Fruit fly (Drosophila melanogaster) whole organism, embryonic: ENCODE data around the gene CG45065.

Source experiments
- ATbp ChIP-seq: fragments of 200-800 bp; sonication (Bioruptor generic); optimal IDR thresholded peaks from 2 replicates; lab custom pipeline; 2017; ENCODE audit warnings: missing biosample characterization, mild to moderate bottlenecking, missing genetic modification characterization, missing genetic modification reagents
- Awh ChIP-seq: fragments of 200-800 bp; sonication (Bioruptor generic); IDR thresholded peaks from 2 replicates; pipeline ENCODE4, ENCODE4 v1.3.6; 2022; ENCODE audit warnings: missing biosample characterization, missing genetic modification characterization
- Bgb ChIP-seq: fragments of 200-800 bp; sonication (Bioruptor generic); IDR thresholded peaks from 2 replicates; pipeline ENCODE4 v1.3.6; 2022; ENCODE audit warnings: missing biosample characterization, missing genetic modification characterization; ENCODE audit not compliant: partially characterized antibody
- C15 ChIP-seq: fragments of 200-800 bp; sonication (Bioruptor generic); IDR thresholded peaks from 3 replicates; pipeline ENCODE4 v1.3.6; 2022; ENCODE audit warnings: missing biosample characterization, missing genetic modification characterization
- CG10147 ChIP-seq: fragments of 200-800 bp; sonication (Bioruptor generic); optimal IDR thresholded peaks from 2 replicates; lab custom pipeline; 2019; ENCODE audit warnings: missing biosample characterization, mild to moderate bottlenecking, missing genetic modification characterization, moderate library complexity
- CG11504 ChIP-seq: fragments of 200-800 bp; sonication (Bioruptor generic); optimal IDR thresholded peaks from 3 replicates; lab custom pipeline; 2019; ENCODE audit warnings: missing biosample characterization, mild to moderate bottlenecking, missing genetic modification characterization, moderate library complexity
- CG12299 ChIP-seq: fragments of 200-800 bp; sonication (Bioruptor generic); optimal IDR thresholded peaks from 2 replicates; lab custom pipeline; 2018; ENCODE audit warnings: missing biosample characterization, mild to moderate bottlenecking, missing genetic modification characterization
- CG13123 ChIP-seq: fragments of 200-800 bp; sonication (Bioruptor generic); optimal IDR thresholded peaks from 2 replicates; lab custom pipeline; 2016; ENCODE audit warnings: missing biosample characterization, missing genetic modification characterization
- CG13775 ChIP-seq: fragments of 200-800 bp; sonication (Bioruptor generic); optimal IDR thresholded peaks from 3 replicates; lab custom pipeline; 2017; ENCODE audit warnings: missing biosample characterization, mild to moderate bottlenecking, missing genetic modification characterization
- CG1602 ChIP-seq: fragments of 200-800 bp; sonication (Bioruptor generic); optimal IDR thresholded peaks from 3 replicates; lab custom pipeline; 2016; ENCODE audit warnings: missing biosample characterization, missing genetic modification characterization
- CG30431 ChIP-seq: fragments of 200-800 bp; sonication (Bioruptor generic); optimal IDR thresholded peaks from 2 replicates; lab custom pipeline; 2017; ENCODE audit warnings: missing biosample characterization, missing genetic modification characterization
- CG34376 ChIP-seq: fragments of 200-800 bp; sonication (Bioruptor generic); optimal IDR thresholded peaks from 2 replicates; lab custom pipeline; 2018; ENCODE audit warnings: missing biosample characterization, mild to moderate bottlenecking, missing genetic modification characterization
- CG3838 ChIP-seq: fragments of 200-800 bp; sonication (Bioruptor generic); optimal IDR thresholded peaks from 3 replicates; lab custom pipeline; 2016; ENCODE audit warnings: missing biosample characterization, missing genetic modification characterization
- CG4617 ChIP-seq: fragments of 200-800 bp; sonication (Bioruptor generic); optimal IDR thresholded peaks from 3 replicates; lab custom pipeline; 2016; ENCODE audit warnings: missing biosample characterization, missing genetic modification characterization, borderline replicate concordance
- CG5953 ChIP-seq: fragments of 200-800 bp; sonication (Bioruptor generic); IDR thresholded peaks from 2 replicates; pipeline ENCODE4 v1.3.6; 2022; ENCODE audit warnings: missing biosample characterization, missing genetic modification characterization
- CG7271 ChIP-seq: fragments of 200-800 bp; sonication (Bioruptor generic); optimal IDR thresholded peaks from 2 replicates; lab custom pipeline; 2018; ENCODE audit warnings: missing biosample characterization, mild to moderate bottlenecking, missing genetic modification characterization, moderate library complexity
- CG7745 ChIP-seq: fragments of 200-800 bp; sonication (Bioruptor generic); optimal IDR thresholded peaks from 2 replicates; lab custom pipeline; 2018; ENCODE audit warnings: missing biosample characterization, mild to moderate bottlenecking, missing genetic modification characterization, moderate library complexity
- CG8089 ChIP-seq: fragments of 200-800 bp; sonication (Bioruptor generic); optimal IDR thresholded peaks from 3 replicates; lab custom pipeline; 2016; ENCODE audit warnings: missing biosample characterization, missing genetic modification characterization
- CG9727 ChIP-seq: fragments of 200-800 bp; sonication (Bioruptor generic); optimal IDR thresholded peaks from 3 replicates; lab custom pipeline; 2017; ENCODE audit warnings: missing biosample characterization, mild to moderate bottlenecking, missing genetic modification characterization
- Dad ChIP-seq: fragments of 200-800 bp; sonication (Bioruptor generic); optimal IDR thresholded peaks from 3 replicates; lab custom pipeline; 2016; ENCODE audit warnings: missing biosample characterization, missing genetic modification characterization
- Dip3 ChIP-seq: fragments of 200-800 bp; sonication (Bioruptor generic); optimal IDR thresholded peaks from 3 replicates; lab custom pipeline; 2016; ENCODE audit warnings: missing biosample characterization, missing genetic modification characterization
- Doc2 ChIP-seq: fragments of 200-800 bp; sonication (Bioruptor generic); IDR thresholded peaks from 2 replicates; pipeline ENCODE4 v1.3.6; 2022; ENCODE audit warnings: missing biosample characterization, missing genetic modification characterization
- ERR ChIP-seq: fragments of 200-800 bp; sonication (Bioruptor generic); optimal IDR thresholded peaks from 2 replicates; lab custom pipeline; 2016; ENCODE audit warnings: missing biosample characterization, missing genetic modification characterization
- Gsc ChIP-seq: fragments of 200-800 bp; sonication (Bioruptor generic); IDR thresholded peaks from 2 replicates; pipeline ENCODE4 v1.3.6; 2022; ENCODE audit warnings: missing biosample characterization, missing genetic modification characterization
- Gug ChIP-seq: fragments of 200-800 bp; sonication (Bioruptor generic); IDR thresholded peaks from 4 replicates; pipeline ENCODE4 v1.3.6; 2022; ENCODE audit warnings: missing biosample characterization, missing genetic modification characterization
- H15 ChIP-seq: fragments of 200-800 bp; sonication (Bioruptor generic); IDR thresholded peaks from 3 replicates; pipeline ENCODE4 v1.3.6; 2022; ENCODE audit warnings: missing biosample characterization, missing genetic modification characterization
- HLH4C ChIP-seq: fragments of 200-800 bp; sonication (Bioruptor generic); IDR thresholded peaks from 3 replicates; pipeline ENCODE4 v1.3.6; 2022; ENCODE audit warnings: missing biosample characterization, missing genetic modification characterization; ENCODE audit not compliant: partially characterized antibody
- MESR4 ChIP-seq: fragments of 200-800 bp; sonication (Bioruptor generic); optimal IDR thresholded peaks from 2 replicates; lab custom pipeline; 2018; ENCODE audit warnings: missing biosample characterization, mild to moderate bottlenecking, missing genetic modification characterization, moderate library complexity
- MTF-1 ChIP-seq: fragments of 200-800 bp; sonication (Bioruptor generic); optimal IDR thresholded peaks from 2 replicates; lab custom pipeline; 2018; ENCODE audit warnings: missing biosample characterization, mild to moderate bottlenecking, missing genetic modification characterization, borderline replicate concordance
- NC2α ChIP-seq: fragments of 200-800 bp; sonication (Bioruptor generic); optimal IDR thresholded peaks from 2 replicates; lab custom pipeline; 2016; ENCODE audit warnings: missing biosample characterization, missing genetic modification characterization
- NFAT ChIP-seq: fragments of 200-800 bp; sonication (Bioruptor generic); IDR thresholded peaks from 2 replicates; pipeline ENCODE4 v1.3.6; 2022; ENCODE audit warnings: missing biosample characterization, missing genetic modification characterization
- Opbp ChIP-seq: fragments of 200-800 bp; sonication (Bioruptor generic); IDR thresholded peaks from 3 replicates; pipeline ENCODE4 v1.3.6; 2022; ENCODE audit warnings: missing biosample characterization, missing genetic modification characterization; ENCODE audit not compliant: partially characterized antibody
- bsh ChIP-seq, 2 experiments: fragments of 200-800 bp; sonication (Bioruptor generic); optimal IDR thresholded peaks; 2 replicates each; lab custom pipeline; 2017 to 2018; ENCODE audit warnings: mild to moderate bottlenecking in 2 of 2, missing biosample characterization in 2 of 2, missing genetic modification characterization in 2 of 2, moderate library complexity in 1 of 2
- btn ChIP-seq: fragments of 200-800 bp; sonication (Bioruptor generic); optimal IDR thresholded peaks from 2 replicates; lab custom pipeline; 2016; ENCODE audit warnings: missing biosample characterization, missing genetic modification characterization
- crc ChIP-seq: fragments of 200-800 bp; sonication (Bioruptor generic); optimal IDR thresholded peaks from 2 replicates; lab custom pipeline; 2016; ENCODE audit warnings: missing biosample characterization, missing genetic modification characterization
- danr ChIP-seq: fragments of 200-800 bp; sonication (Bioruptor generic); IDR thresholded peaks from 2 replicates; pipeline ENCODE4 v1.3.6; 2022; ENCODE audit warnings: missing biosample characterization, missing genetic modification characterization
- emc ChIP-seq: fragments of 200-800 bp; sonication (Bioruptor generic); optimal IDR thresholded peaks from 2 replicates; lab custom pipeline; 2016; ENCODE audit warnings: missing biosample characterization, missing genetic modification characterization
- fru ChIP-seq: fragments of >200 bp; optimal IDR thresholded peaks from 2 replicates; lab custom pipeline; 2017
- hb ChIP-seq: fragments of 200-800 bp; sonication (Bioruptor generic); IDR thresholded peaks from 3 replicates; pipeline ENCODE4 v1.3.6; 2022; ENCODE audit warnings: missing biosample characterization, missing genetic modification characterization; ENCODE audit not compliant: partially characterized antibody
- hbn ChIP-seq: fragments of 200-800 bp; sonication (Bioruptor generic); IDR thresholded peaks from 2 replicates; pipeline ENCODE4 v1.3.6; 2022; ENCODE audit warnings: missing biosample characterization, missing genetic modification characterization; ENCODE audit not compliant: partially characterized antibody
- her ChIP-seq: fragments of 200-800 bp; sonication (Bioruptor generic); optimal IDR thresholded peaks from 2 replicates; lab custom pipeline; 2016; ENCODE audit warnings: missing biosample characterization, missing genetic modification characterization
- klu ChIP-seq: fragments of 200-800 bp; sonication (Bioruptor generic); IDR thresholded peaks from 2 replicates; pipeline ENCODE4 v1.3.6; 2022; ENCODE audit warnings: missing biosample characterization, missing genetic modification characterization
- lilli ChIP-seq: fragments of 200-800 bp; sonication (Bioruptor generic); optimal IDR thresholded peaks from 3 replicates; lab custom pipeline; 2016; ENCODE audit warnings: missing biosample characterization, missing genetic modification characterization
- nerfin-1 ChIP-seq: fragments of 200-800 bp; sonication (Bioruptor generic); optimal IDR thresholded peaks from 3 replicates; lab custom pipeline; 2019; ENCODE audit warnings: missing biosample characterization, mild to moderate bottlenecking, missing genetic modification characterization, moderate library complexity
- org-1 ChIP-seq: fragments of 200-800 bp; sonication (Bioruptor generic); optimal IDR thresholded peaks from 2 replicates; lab custom pipeline; 2017; ENCODE audit warnings: missing biosample characterization, missing genetic modification characterization
- pb ChIP-seq: fragments of 200-800 bp; sonication (Bioruptor generic); optimal IDR thresholded peaks from 3 replicates; lab custom pipeline; 2016; ENCODE audit warnings: missing biosample characterization, missing genetic modification characterization
- psq ChIP-seq: fragments of 200-800 bp; sonication (Bioruptor generic); optimal IDR thresholded peaks from 2 replicates; lab custom pipeline; 2017; ENCODE audit warnings: missing biosample characterization, missing genetic modification characterization
- scrt ChIP-seq: fragments of 200-800 bp; sonication (Bioruptor generic); optimal IDR thresholded peaks from 2 replicates; lab custom pipeline; 2018; ENCODE audit warnings: missing biosample characterization, mild to moderate bottlenecking, missing genetic modification characterization, moderate library complexity
- sug ChIP-seq: fragments of 200-800 bp; optimal IDR thresholded peaks from 2 replicates; lab custom pipeline; 2019; ENCODE audit warnings: missing biosample characterization, mild to moderate bottlenecking, missing genetic modification characterization, moderate library complexity
- tx ChIP-seq: fragments of 200-800 bp; sonication (Bioruptor generic); optimal IDR thresholded peaks from 2 replicates; lab custom pipeline; 2016; ENCODE audit warnings: missing biosample characterization, missing genetic modification characterization

The CG45065 gene

dm6 chrX:14848755-14849354 is 33.5 kb downstream of the CG45065 start, which contains the start of gene CG9522 (continued):
- TF ChIP-seq tx (peak; percentile 4), sug (tag; lab: Kevin White, UChicago) (peak; percentile 3), CG5953 (GFP tag; lab: Robert Waterston, UW) (peak; percentile 51; the same call in 1 of the 2 replicates), NC2α (GFP tag; lab: Kevin White, UChicago) (no peak), CG13123 (peak; percentile 3), emc (GFP tag; lab: Kevin White, UChicago) (no peak), CG13775 (peak; percentile 55), Bgb (GFP tag; lab: Robert Waterston, UW) (no peak), org-1 (peak; percentile 45), ERR (GFP tag; lab: Kevin White, UChicago) (peak; percentile 20), CG34376 (GFP tag; lab: Kevin White, UChicago) (no peak), pb (GFP tag; lab: Kevin White, UChicago) (no peak), hb (GFP tag; lab: Robert Waterston, UW) (no peak), HLH4C (GFP tag; lab: Robert Waterston, UW) (no peak), Gsc (GFP tag; lab: Robert Waterston, UW) (peak; percentile 22; the same call in 1 of the 2 replicates), CG7745 (tag; lab: Kevin White, UChicago) (no peak), H15 (GFP tag; lab: Robert Waterston, UW) (peak; percentile 59; the same call in 1 of the 3 replicates), lilli (peak; percentile 64), Gug (GFP tag; lab: Robert Waterston, UW) (peak; percentile 24; the same call in 2 of the 4 replicates), Awh (GFP tag; lab: Robert Waterston, UW) (peak; percentile 87), klu (GFP tag; lab: Robert Waterston, UW) (peak; percentile 53), CG3838 (GFP tag; lab: Kevin White, UChicago) (no peak), C15 (GFP tag; lab: Robert Waterston, UW) (no peak), CG4617 (no peak), Dip3 (GFP tag; lab: Kevin White, UChicago) (peak; percentile 51), Doc2 (GFP tag; lab: Robert Waterston, UW) (no peak), danr (GFP tag; lab: Robert Waterston, UW) (peak; percentile 49; the same call in 1 of the 2 replicates), btn (GFP tag; lab: Kevin White, UChicago) (peak; percentile 6), crc (GFP tag; lab: Kevin White, UChicago) (peak; percentile 11), hbn (GFP tag; lab: Robert Waterston, UW) (no peak), CG7271 (tag; lab: Kevin White, UChicago) (no peak), CG11504 (tag; lab: Kevin White, UChicago) (peak; percentile 76), CG12299 (tag; lab: Kevin White, UChicago) (peak; percentile 33), her (GFP tag; lab: Kevin White, UChicago) (no peak), CG30431 (peak; percentile 32), NFAT (GFP tag; lab: Robert Waterston, UW) (peak; percentile 49; the same call in 1 of the 2 replicates), bsh (GFP tag; optimal IDR thresholded peaks at IDR 0.05; lab: Kevin White, UChicago) (peak; percentile 90 to 91), Dad (peak; percentile 37), ATbp (GFP tag; lab: Kevin White, UChicago) (peak; percentile 82), scrt (GFP tag; lab: Kevin White, UChicago) (peak; percentile 45), CG10147 (GFP tag; lab: Kevin White, UChicago) (peak; percentile 61), CG9727 (GFP tag; lab: Kevin White, UChicago) (peak; percentile 74), psq (GFP tag; lab: Kevin White, UChicago) (no peak), CG8089 (GFP tag; lab: Kevin White, UChicago) (no peak), Opbp (GFP tag; lab: Robert Waterston, UW) (no peak), MESR4 (GFP tag; lab: Kevin White, UChicago) (no peak), MTF-1 (GFP tag; lab: Kevin White, UChicago) (peak; percentile 50), fru (no peak), CG1602 (GFP tag; lab: Kevin White, UChicago) (peak; percentile 51), nerfin-1 (tag; lab: Kevin White, UChicago) (peak; percentile 61)
